Fruit fly (Drosophila melanogaster): Measurements from ENCODE around the gene CG9175.

- TF ChIP-seq CG8478 (optimal IDR thresholded peaks at IDR 0.05) (no peak), fu2 (GFP tag; optimal IDR thresholded peaks at IDR 0.05) (no peak), prd (optimal IDR thresholded peaks at IDR 0.05) (no peak), prd (GFP tag; IDR thresholded peaks at IDR 0.05) (no peak), Blimp-1 (GFP tag; optimal IDR thresholded peaks at IDR 0.05) (peak; percentile 92), fru (optimal IDR thresholded peaks at IDR 0.05) (no peak), CG4424 (GFP tag; optimal IDR thresholded peaks at IDR 0.05) (no peak), CG7963 (GFP tag; IDR thresholded peaks at IDR 0.05; ENCODE audit: partially characterized antibody) (no peak), crp (GFP tag; optimal IDR thresholded peaks at IDR 0.05) (no peak), NFAT (GFP tag; IDR thresholded peaks at IDR 0.05) (no peak)
These were observed 24.5 kb downstream of the CG9175 start for dm6 chr2L:6074314-6074713.
